Fruit fly (Drosophila melanogaster): ENCODE data around the gene CG14107.

CG14107 gene

dm6 chr3L:13387608-13388007, 6.5 kb upstream of the CG14107 start, which contains the start of gene CG10171 (continued):
- no peak for TF ChIP-seq CG1233 (GFP tag; optimal IDR thresholded peaks at IDR 0.05)
- no peak for TF ChIP-seq lab (GFP tag; optimal IDR thresholded peaks at IDR 0.05)
- TF ChIP-seq CG12659 (GFP tag; optimal IDR thresholded peaks at IDR 0.05), result peak; percentile 43
- TF ChIP-seq Lhr (GFP tag; optimal IDR thresholded peaks at IDR 0.05), result peak; percentile 52
- no peak for TF ChIP-seq CG6654 (GFP tag; optimal IDR thresholded peaks at IDR 0.05)
- no peak for TF ChIP-seq p53 (GFP tag; optimal IDR thresholded peaks at IDR 0.05)
- no peak for TF ChIP-seq fd3F (GFP tag; optimal IDR thresholded peaks at IDR 0.05)
- TF ChIP-seq CG12391 (tag; optimal IDR thresholded peaks at IDR 0.05), result no peak
- no peak for TF ChIP-seq bigmax (GFP tag; optimal IDR thresholded peaks at IDR 0.05)
- TF ChIP-seq Mes4 (GFP tag; optimal IDR thresholded peaks at IDR 0.05), result no peak
- no peak for TF ChIP-seq Oaz (GFP tag; IDR thresholded peaks at IDR 0.05)
- no peak for TF ChIP-seq CG15696 (tag; optimal IDR thresholded peaks at IDR 0.05)
- no peak for TF ChIP-seq CG4854 (GFP tag; optimal IDR thresholded peaks at IDR 0.05)
- no peak; the same call in 2 of the 3 replicates for TF ChIP-seq croc (GFP tag; conservative IDR thresholded peaks at IDR 0.05)
- TF ChIP-seq CG8478 (optimal IDR thresholded peaks at IDR 0.05), result no peak
- TF ChIP-seq pros (GFP tag; optimal IDR thresholded peaks at IDR 0.05), result no peak
- no peak for TF ChIP-seq Eip74EF (GFP tag; optimal IDR thresholded peaks at IDR 0.05)
- no peak for TF ChIP-seq Ets65A (GFP tag)
- TF ChIP-seq CG4424 (GFP tag; optimal IDR thresholded peaks at IDR 0.05), result no peak
- TF ChIP-seq cwo (GFP tag; optimal IDR thresholded peaks at IDR 0.05), result no peak
- TF ChIP-seq seq (GFP tag; IDR thresholded peaks at IDR 0.05), result no peak
- TF ChIP-seq Dll (GFP tag; IDR thresholded peaks at IDR 0.05; ENCODE audit: partially characterized antibody), result peak; percentile 36; the same call in 2 of the 4 replicates
- TF ChIP-seq CG11560 (tag; IDR thresholded peaks at IDR 0.05), result no peak
- no peak for TF ChIP-seq CG17612 (GFP tag; IDR thresholded peaks at IDR 0.05)
- no peak for TF ChIP-seq Pdp1 (GFP tag; optimal IDR thresholded peaks at IDR 0.05)
- no peak for TF ChIP-seq CG4404 (GFP tag; IDR thresholded peaks at IDR 0.05)
- no peak for TF ChIP-seq Gug (GFP tag; IDR thresholded peaks at IDR 0.05)
- no peak for TF ChIP-seq Doc3 (GFP tag; IDR thresholded peaks at IDR 0.05; ENCODE audit: partially characterized antibody)
- TF ChIP-seq CG7357 (GFP tag; IDR thresholded peaks at IDR 0.05), result no peak
- no peak for TF ChIP-seq kni (GFP tag; optimal IDR thresholded peaks at IDR 0.05)
- no peak for TF ChIP-seq CG3281 (GFP tag; optimal IDR thresholded peaks at IDR 0.05)
- no peak for TF ChIP-seq rib (GFP tag; IDR thresholded peaks at IDR 0.05)
- TF ChIP-seq Tbp (GFP tag; optimal IDR thresholded peaks at IDR 0.05), result no peak
- TF ChIP-seq CG11723 (GFP tag; optimal IDR thresholded peaks at IDR 0.05), result no peak
- TF ChIP-seq ac (GFP tag; optimal IDR thresholded peaks at IDR 0.05), result no peak
- no peak for TF ChIP-seq CG15269 (tag; optimal IDR thresholded peaks at IDR 0.05)
- TF ChIP-seq NFAT (GFP tag; IDR thresholded peaks at IDR 0.05), result peak; percentile 11; the same call in 1 of the 2 replicates
- no peak for TF ChIP-seq unpg (GFP tag; optimal IDR thresholded peaks at IDR 0.05)
- TF ChIP-seq CG18262 (tag; optimal IDR thresholded peaks at IDR 0.05), result no peak
- no peak for TF ChIP-seq Sox100B (GFP tag; optimal IDR thresholded peaks at IDR 0.05)
- no peak for TF ChIP-seq grn (GFP tag; optimal IDR thresholded peaks at IDR 0.05)
- no peak for TF ChIP-seq lilli (GFP tag; optimal IDR thresholded peaks at IDR 0.05)
- TF ChIP-seq CG14667 (GFP tag; IDR thresholded peaks at IDR 0.05), result no peak
- TF ChIP-seq D19B (GFP tag; optimal IDR thresholded peaks at IDR 0.05), result no peak
- no peak for TF ChIP-seq Aef1 (GFP tag; IDR thresholded peaks at IDR 0.05)
- TF ChIP-seq zen (tag; optimal IDR thresholded peaks at IDR 0.05), result no peak
- TF ChIP-seq CG32772 (GFP tag; IDR thresholded peaks at IDR 0.05), result no peak
- TF ChIP-seq CG13775 (GFP tag; optimal IDR thresholded peaks at IDR 0.05), result no peak
- TF ChIP-seq wor (GFP tag; IDR thresholded peaks at IDR 0.05), result no peak
- no peak for TF ChIP-seq luna (GFP tag; optimal IDR thresholded peaks at IDR 0.05)
- no peak for TF ChIP-seq inv (GFP tag; IDR thresholded peaks at IDR 0.05; ENCODE audit: partially characterized antibody)
- TF ChIP-seq CG8089 (GFP tag; optimal IDR thresholded peaks at IDR 0.05), result no peak

All from whole organism, embryonic.